Worm (Caenorhabditis elegans) whole organism, L4/young adult: ENCODE data around the gene grwd-1.

Experiments
- W03F9.2 ChIP-seq: fragments of 150-350 bp; optimal IDR thresholded peaks from 2 replicates; lab custom pipeline; 2014; ENCODE audit warnings: missing biosample characterization, missing genetic modification characterization
- dao-5 ChIP-seq: sonication (generic microtip); optimal IDR thresholded peaks from 2 replicates; lab custom pipeline; 2016; ENCODE audit warnings: missing genotype, missing genetic modification characterization, moderate library complexity, missing compliant biosample characterization
- him-1 ChIP-seq: sonication (generic microtip); optimal IDR thresholded peaks from 2 replicates; lab custom pipeline; 2016; ENCODE audit warnings: missing genotype, missing genetic modification reagents, missing genetic modification characterization, missing compliant biosample characterization

The grwd-1 gene

DNA sequence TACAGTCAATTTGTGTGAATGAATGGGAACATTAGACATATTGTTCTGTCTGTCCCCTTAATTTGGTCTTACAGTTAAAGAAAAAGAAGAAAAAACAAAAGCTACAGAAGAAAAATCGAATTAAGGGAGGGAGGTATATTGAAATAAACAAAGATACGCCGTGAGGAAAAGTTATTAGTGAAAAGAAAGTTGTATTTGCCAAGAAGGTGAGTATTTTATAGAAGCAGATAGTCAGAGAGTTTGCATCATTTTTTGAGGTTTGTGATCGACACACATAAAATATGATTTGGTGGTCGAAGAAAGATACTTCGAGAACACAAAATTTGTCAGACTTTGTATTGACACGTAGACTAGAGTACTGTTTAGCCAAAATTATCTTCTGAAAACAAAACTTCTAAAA is 47.1 kb downstream of the grwd-1 start:
- TF ChIP-seq dao-5: no peak
- no peak for TF ChIP-seq W03F9.2 (tag; lab: Kevin White, UChicago)
- no peak for TF ChIP-seq him-1

DNA sequence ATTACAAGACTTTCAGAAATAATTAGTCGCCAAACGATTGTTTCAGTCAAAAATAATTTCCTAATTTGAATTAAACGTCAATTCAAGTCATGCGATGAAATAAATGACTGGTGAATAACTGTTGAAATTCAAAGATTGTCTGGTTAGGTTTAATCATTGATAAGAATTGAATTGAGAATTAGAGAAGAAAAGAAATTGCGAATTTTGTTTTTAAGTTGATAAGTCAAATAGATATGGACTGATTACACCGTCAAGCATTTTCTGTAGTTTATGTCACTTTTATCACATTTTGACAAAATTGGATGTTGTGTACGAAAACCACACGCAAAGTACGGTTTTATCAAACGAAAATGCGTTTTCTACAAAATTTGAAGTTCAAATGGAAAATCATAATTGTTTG is 48.0 kb downstream of the grwd-1 start:
- no peak for TF ChIP-seq W03F9.2 (tag; lab: Kevin White, UChicago)
- TF ChIP-seq dao-5: no peak
- no peak for TF ChIP-seq him-1

DNA sequence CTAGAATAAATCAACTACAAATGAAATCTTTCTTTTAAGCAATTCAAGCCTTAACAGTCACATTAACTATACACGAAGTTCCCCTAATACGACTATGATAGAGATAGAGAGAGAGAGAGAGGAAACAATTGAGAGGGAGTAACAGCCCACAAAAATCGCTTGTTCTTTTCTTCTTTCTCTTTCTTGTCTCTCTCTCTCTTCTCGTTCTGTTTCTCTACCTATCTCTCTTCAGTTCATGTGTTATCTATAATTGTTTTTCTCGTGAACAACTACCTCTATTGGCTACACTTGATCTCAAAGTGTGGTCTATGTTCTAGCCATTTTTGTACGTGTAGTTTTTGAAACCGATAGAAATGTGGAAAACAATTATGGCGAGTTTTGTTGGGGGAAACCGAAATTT is 49.4 kb downstream of the grwd-1 start:
- TF ChIP-seq him-1 (no peak), W03F9.2 (tag; lab: Kevin White, UChicago) (peak; percentile 46), dao-5 (no peak)

ce11 chrIII:5203310-5203709 is 50.0 kb downstream of the grwd-1 start:
- TF ChIP-seq him-1 (no peak), dao-5 (no peak), W03F9.2 (tag; lab: Kevin White, UChicago) (peak; percentile 8)
